Worm (Caenorhabditis elegans) whole organism, L2 larva: ENCODE measurements around the gene R07B7.10.

Source experiments
- ZK546.5 ChIP-seq: sonication (generic microtip); optimal IDR thresholded peaks from 2 replicates; lab custom pipeline; 2017; ENCODE audit warnings: missing biosample characterization, missing genetic modification characterization
- ama-1 ChIP-seq: fragments of 150-350 bp; optimal IDR thresholded peaks from 2 replicates; lab custom pipeline; 2018; ENCODE audit warnings: inconsistent platforms
- ceh-82 ChIP-seq: fragments of 150-350 bp; optimal IDR thresholded peaks from 2 replicates; lab custom pipeline; 2014; ENCODE audit warnings: missing biosample characterization, missing genetic modification characterization
- elt-1 ChIP-seq: fragments of 150-350 bp; optimal IDR thresholded peaks from 2 replicates; lab custom pipeline; 2014; ENCODE audit warnings: missing biosample characterization, missing genetic modification characterization
- fos-1 ChIP-seq: fragments of 150-350 bp; optimal IDR thresholded peaks from 2 replicates; lab custom pipeline; 2014; ENCODE audit warnings: missing biosample characterization, missing genetic modification characterization
- gmeb-1 ChIP-seq: fragments of 150-350 bp; optimal IDR thresholded peaks from 2 replicates; lab custom pipeline; 2014; ENCODE audit warnings: missing biosample characterization, missing genetic modification characterization
- lin-13 ChIP-seq: fragments of 150-350 bp; optimal IDR thresholded peaks from 2 replicates; lab custom pipeline; 2014; ENCODE audit warnings: missing biosample characterization, missing genetic modification reagents, missing genetic modification characterization
- mbf-1 ChIP-seq: sonication (generic microtip); optimal IDR thresholded peaks from 2 replicates; lab custom pipeline; 2017; ENCODE audit warnings: missing biosample characterization, missing genetic modification characterization
- nhr-10 ChIP-seq: sonication (generic microtip); optimal IDR thresholded peaks from 2 replicates; lab custom pipeline; 2017; ENCODE audit warnings: missing biosample characterization, missing genetic modification characterization
- nhr-25 ChIP-seq: fragments of 150-350 bp; sonication (generic microtip); optimal IDR thresholded peaks from 3 replicates; lab custom pipeline; 2014; ENCODE audit warnings: missing biosample characterization, missing genetic modification characterization
- skn-1 ChIP-seq: sonication (generic microtip); optimal IDR thresholded peaks from 2 replicates; lab custom pipeline; 2017; ENCODE audit warnings: missing biosample characterization, missing genetic modification characterization
- sma-3 ChIP-seq: sonication (generic microtip); optimal IDR thresholded peaks from 2 replicates; lab custom pipeline; 2016; ENCODE audit warnings: missing genetic modification reagents, missing genetic modification characterization, missing compliant biosample characterization
- unc-62 ChIP-seq: fragments of 150-350 bp; optimal IDR thresholded peaks from 2 replicates; lab custom pipeline; 2014; ENCODE audit warnings: missing biosample characterization, missing genetic modification reagents, missing genetic modification characterization
- ztf-4 ChIP-seq: fragments of 150-350 bp; optimal IDR thresholded peaks from 2 replicates; lab custom pipeline; 2014; ENCODE audit warnings: missing biosample characterization, missing genetic modification characterization

DNA sequence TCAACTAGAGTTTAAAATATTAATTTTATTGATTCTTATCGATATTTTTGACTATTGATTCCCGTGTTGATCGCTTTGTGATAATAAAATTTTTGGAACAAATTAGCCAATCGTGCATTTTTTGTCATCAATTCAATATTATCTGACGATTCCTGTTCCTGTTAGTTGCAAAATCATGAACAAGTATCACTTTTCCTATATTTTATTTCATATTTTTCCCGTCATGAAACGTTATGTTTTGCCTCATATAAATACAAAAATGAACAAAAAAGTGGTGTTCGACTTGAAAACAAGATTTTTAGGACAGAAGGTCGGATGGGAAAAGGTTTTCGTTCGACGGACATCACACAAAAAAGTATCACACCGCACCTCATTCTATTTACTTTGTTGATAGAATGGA, 38.3 kb downstream of the R07B7.10 start, which contains the start of gene C13C4.6:
- TF ChIP-seq unc-62 = no peak
- no peak for TF ChIP-seq skn-1 (tag; lab: Kevin White, UChicago)
- TF ChIP-seq elt-1 (tag; lab: Kevin White, UChicago) = no peak
- TF ChIP-seq ZK546.5 (tag; lab: Kevin White, UChicago) = no peak
- no peak for TF ChIP-seq nhr-25 (tag; lab: Kevin White, UChicago)
- TF ChIP-seq lin-13 (GFP tag; lab: Kevin White, UChicago) = no peak
- TF ChIP-seq ztf-4 (tag; lab: Kevin White, UChicago) = no peak
- no peak for TF ChIP-seq ceh-82
- TF ChIP-seq nhr-10 (tag; lab: Kevin White, UChicago) = no peak
- TF ChIP-seq sma-3 (GFP tag; lab: Kevin White, UChicago) = no peak
- no peak for TF ChIP-seq mbf-1 (tag; lab: Kevin White, UChicago)
- no peak for TF ChIP-seq gmeb-1 (tag; lab: Kevin White, UChicago)
- no peak for TF ChIP-seq fos-1 (tag; lab: Kevin White, UChicago)
- no peak for TF ChIP-seq ama-1 (lab: Kevin White, UChicago)
